Worm (Caenorhabditis elegans): Measurements from ENCODE around the gene ncr-1.

DNA sequence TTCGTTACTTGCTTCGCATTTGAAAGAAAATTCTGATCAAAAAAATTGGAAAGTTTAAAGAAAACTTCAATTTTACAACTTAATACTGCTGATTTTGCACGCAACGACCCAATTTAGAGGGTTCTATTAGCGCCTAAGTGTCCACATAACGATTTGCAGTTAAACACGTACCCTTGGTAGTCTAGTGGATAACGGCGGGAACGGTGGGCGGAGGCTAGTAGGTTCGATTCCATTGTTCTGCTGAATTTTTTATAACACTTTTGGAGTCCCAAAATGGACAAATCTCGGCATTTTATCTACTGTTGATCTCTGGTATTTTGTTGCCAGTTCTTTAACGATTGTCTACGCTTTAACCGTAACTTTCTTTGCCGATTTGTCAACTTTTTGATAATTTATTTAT, 35.6 kb downstream of the ncr-1 start:
- no peak for TF ChIP-seq flt-1 (GFP tag; IDR thresholded peaks at IDR 0.05)
- no peak for TF ChIP-seq hmg-4 (GFP tag; optimal IDR thresholded peaks at IDR 0.05)
- no peak for TF ChIP-seq tra-4 (tag; optimal IDR thresholded peaks at IDR 0.05)
- no peak for TF ChIP-seq tbx-11 (GFP tag; IDR thresholded peaks at IDR 0.05)
- no peak for TF ChIP-seq hmbx-1 (tag; optimal IDR thresholded peaks at IDR 0.05)
- TF ChIP-seq ama-1 (optimal IDR thresholded peaks at IDR 0.05), result no peak
- TF ChIP-seq sea-1 (GFP tag; conservative IDR thresholded peaks at IDR 0.05), result no peak
- no peak for TF ChIP-seq ceh-36 (tag; optimal IDR thresholded peaks at IDR 0.05)
- no peak for TF ChIP-seq F13C5.2 (tag; optimal IDR thresholded peaks at IDR 0.05)

All from whole organism, early embryonic.